Worm (Caenorhabditis elegans) whole organism, L2 larva: ENCODE results near the gene W05B10.6.
A peak's percentile ranks its signal among the peaks of the same experiment; 100 is the strongest.

Experiments
- C34F6.9 ChIP-seq: fragments of 150-350 bp; optimal IDR thresholded peaks from 2 replicates; lab custom pipeline; 2014; ENCODE audit warnings: missing biosample characterization, missing genetic modification characterization
- F13H6.1 ChIP-seq: sonication (generic microtip); optimal IDR thresholded peaks from 2 replicates; lab custom pipeline; 2016; ENCODE audit warnings: missing genetic modification characterization, missing compliant biosample characterization
- R02D3.7 ChIP-seq: fragments of 150-350 bp; optimal IDR thresholded peaks from 2 replicates; lab custom pipeline; 2014; ENCODE audit warnings: missing biosample characterization, missing genetic modification characterization
- Y55F3AM.14 ChIP-seq: fragments of 200-800 bp; sonication (Bioruptor generic); optimal IDR thresholded peaks from 2 replicates; lab custom pipeline; 2018; ENCODE audit warnings: mild to moderate bottlenecking, missing genetic modification characterization, missing compliant biosample characterization
- ZK546.5 ChIP-seq: sonication (generic microtip); optimal IDR thresholded peaks from 2 replicates; lab custom pipeline; 2017; ENCODE audit warnings: missing biosample characterization, missing genetic modification characterization
- alr-1 ChIP-seq: fragments of 150-350 bp; optimal IDR thresholded peaks from 2 replicates; lab custom pipeline; 2014; ENCODE audit warnings: missing biosample characterization, missing genetic modification characterization
- aly-2 ChIP-seq: fragments of 150-350 bp; optimal IDR thresholded peaks from 2 replicates; lab custom pipeline; 2014; ENCODE audit warnings: missing biosample characterization, missing genetic modification characterization
- ama-1 ChIP-seq: fragments of 150-350 bp; optimal IDR thresholded peaks from 2 replicates; lab custom pipeline; 2018; ENCODE audit warnings: inconsistent platforms
- blmp-1 ChIP-seq: sonication (generic microtip); optimal IDR thresholded peaks from 2 replicates; lab custom pipeline; 2017; ENCODE audit warnings: missing genetic modification characterization, mild to moderate bottlenecking, missing compliant biosample characterization, antibody characterized with exemption, moderate library complexity; ENCODE audit not compliant: insufficient read depth
- ceh-16 ChIP-seq: fragments of 150-350 bp; optimal IDR thresholded peaks from 2 replicates; lab custom pipeline; 2014; ENCODE audit warnings: missing biosample characterization, missing genetic modification characterization
- ceh-82 ChIP-seq: fragments of 150-350 bp; optimal IDR thresholded peaks from 2 replicates; lab custom pipeline; 2014; ENCODE audit warnings: missing biosample characterization, missing genetic modification characterization
- crh-2 ChIP-seq: sonication (generic microtip); optimal IDR thresholded peaks from 2 replicates; lab custom pipeline; 2017; ENCODE audit warnings: missing biosample characterization, missing genetic modification characterization
- dmd-4 ChIP-seq: sonication (generic microtip); optimal IDR thresholded peaks from 2 replicates; lab custom pipeline; 2017; ENCODE audit warnings: missing biosample characterization, missing genetic modification characterization
- egl-27 ChIP-seq: sonication (generic microtip); optimal IDR thresholded peaks from 3 replicates; lab custom pipeline; 2017; ENCODE audit warnings: missing biosample characterization, missing genetic modification reagents, missing genetic modification characterization
- elt-1 ChIP-seq: fragments of 150-350 bp; optimal IDR thresholded peaks from 2 replicates; lab custom pipeline; 2014; ENCODE audit warnings: missing biosample characterization, missing genetic modification characterization
- elt-3 ChIP-seq: sonication (generic microtip); optimal IDR thresholded peaks from 2 replicates; lab custom pipeline; 2017; ENCODE audit warnings: missing biosample characterization, missing genetic modification characterization
- fos-1 ChIP-seq: fragments of 150-350 bp; optimal IDR thresholded peaks from 2 replicates; lab custom pipeline; 2014; ENCODE audit warnings: missing biosample characterization, missing genetic modification characterization
- gmeb-1 ChIP-seq: fragments of 150-350 bp; optimal IDR thresholded peaks from 2 replicates; lab custom pipeline; 2014; ENCODE audit warnings: missing biosample characterization, missing genetic modification characterization
- lin-11 ChIP-seq: fragments of 150-350 bp; sonication (generic microtip); optimal IDR thresholded peaks from 2 replicates; lab custom pipeline; 2014; ENCODE audit warnings: missing biosample characterization, missing genetic modification characterization, inconsistent platforms, mixed read lengths
- lin-13 ChIP-seq: fragments of 150-350 bp; optimal IDR thresholded peaks from 2 replicates; lab custom pipeline; 2014; ENCODE audit warnings: missing biosample characterization, missing genetic modification reagents, missing genetic modification characterization
- lin-39 ChIP-seq: fragments of 150-350 bp; optimal IDR thresholded peaks from 2 replicates; lab custom pipeline; 2014; ENCODE audit warnings: missing biosample characterization, missing genetic modification reagents, missing genetic modification characterization
- lsy-2 ChIP-seq, 2 experiments: fragments of 150-350 bp in 1 of 2; sonication (generic microtip) in 1 of 2; optimal IDR thresholded peaks; 2 replicates each; lab custom pipeline; 2014 to 2017; ENCODE audit warnings: missing biosample characterization in 2 of 2, missing genetic modification characterization in 2 of 2
- mab-5 ChIP-seq: fragments of 150-350 bp; optimal IDR thresholded peaks from 2 replicates; lab custom pipeline; 2014; ENCODE audit warnings: missing biosample characterization, missing genetic modification characterization
- mbf-1 ChIP-seq: sonication (generic microtip); optimal IDR thresholded peaks from 2 replicates; lab custom pipeline; 2017; ENCODE audit warnings: missing biosample characterization, missing genetic modification characterization
- mdl-1 ChIP-seq, 2 experiments: fragments of 150-350 bp in 1 of 2; sonication (generic microtip) in 1 of 2; optimal IDR thresholded peaks; 2 replicates each; lab custom pipeline; 2017; ENCODE audit warnings: missing biosample characterization in 2 of 2, missing genetic modification characterization in 2 of 2
- nhr-10 ChIP-seq: sonication (generic microtip); optimal IDR thresholded peaks from 2 replicates; lab custom pipeline; 2017; ENCODE audit warnings: missing biosample characterization, missing genetic modification characterization
- nhr-11 ChIP-seq: fragments of 150-350 bp; optimal IDR thresholded peaks from 2 replicates; lab custom pipeline; 2014; ENCODE audit warnings: missing biosample characterization, missing genetic modification characterization
- nhr-12 ChIP-seq: fragments of 150-350 bp; optimal IDR thresholded peaks from 2 replicates; lab custom pipeline; 2014; ENCODE audit warnings: missing biosample characterization, missing genetic modification characterization
- nhr-129 ChIP-seq: fragments of 150-350 bp; optimal IDR thresholded peaks from 2 replicates; lab custom pipeline; 2014; ENCODE audit warnings: missing biosample characterization, missing genetic modification characterization
- nhr-21 ChIP-seq: fragments of 150-350 bp; optimal IDR thresholded peaks from 2 replicates; lab custom pipeline; 2014; ENCODE audit warnings: missing biosample characterization, missing genetic modification characterization
- nhr-23 ChIP-seq: fragments of 150-350 bp; optimal IDR thresholded peaks from 2 replicates; lab custom pipeline; 2014; ENCODE audit warnings: missing biosample characterization, missing genetic modification reagents, missing genetic modification characterization
- nhr-237 ChIP-seq: fragments of 150-350 bp; optimal IDR thresholded peaks from 2 replicates; lab custom pipeline; 2014; ENCODE audit warnings: missing biosample characterization, missing genetic modification characterization
- nhr-25 ChIP-seq: fragments of 150-350 bp; sonication (generic microtip); optimal IDR thresholded peaks from 3 replicates; lab custom pipeline; 2014; ENCODE audit warnings: missing biosample characterization, missing genetic modification characterization
- nhr-6 ChIP-seq: fragments of 150-350 bp; optimal IDR thresholded peaks from 2 replicates; lab custom pipeline; 2014; ENCODE audit warnings: missing biosample characterization, missing genetic modification characterization
- nhr-77 ChIP-seq: fragments of 150-350 bp; optimal IDR thresholded peaks from 2 replicates; lab custom pipeline; 2014; ENCODE audit warnings: missing biosample characterization, missing genetic modification characterization
- peb-1 ChIP-seq: fragments of 150-350 bp; optimal IDR thresholded peaks from 2 replicates; lab custom pipeline; 2014; ENCODE audit warnings: missing biosample characterization, missing genetic modification characterization
- sem-4 ChIP-seq: fragments of 150-350 bp; optimal IDR thresholded peaks from 2 replicates; lab custom pipeline; 2014; ENCODE audit warnings: missing biosample characterization, missing genetic modification reagents, missing genetic modification characterization
- skn-1 ChIP-seq: sonication (generic microtip); optimal IDR thresholded peaks from 2 replicates; lab custom pipeline; 2017; ENCODE audit warnings: missing biosample characterization, missing genetic modification characterization
- sma-3 ChIP-seq: sonication (generic microtip); optimal IDR thresholded peaks from 2 replicates; lab custom pipeline; 2016; ENCODE audit warnings: missing genetic modification reagents, missing genetic modification characterization, missing compliant biosample characterization
- sma-9 ChIP-seq, 2 experiments: fragments of 150-350 bp in 1 of 2; sonication (generic microtip) in 1 of 2; optimal IDR thresholded peaks; 2 replicates each; lab custom pipeline; 2014 to 2016; ENCODE audit warnings: missing genetic modification characterization in 2 of 2, mild to moderate bottlenecking in 1 of 2, missing biosample characterization in 1 of 2, missing compliant biosample characterization in 1 of 2, missing genetic modification reagents in 1 of 2, moderate library complexity in 1 of 2
- snpc-4 ChIP-seq: fragments of 150-350 bp; optimal IDR thresholded peaks from 2 replicates; lab custom pipeline; 2014; ENCODE audit warnings: missing biosample characterization, missing genetic modification characterization
- unc-39 ChIP-seq: fragments of 150-350 bp; optimal IDR thresholded peaks from 2 replicates; lab custom pipeline; 2014; ENCODE audit warnings: missing biosample characterization, missing genetic modification characterization
- unc-55 ChIP-seq: fragments of 150-350 bp; sonication (generic microtip); optimal IDR thresholded peaks from 3 replicates; lab custom pipeline; 2014; ENCODE audit warnings: missing biosample characterization, missing genetic modification reagents, missing genetic modification characterization
- unc-62 ChIP-seq: fragments of 150-350 bp; optimal IDR thresholded peaks from 2 replicates; lab custom pipeline; 2014; ENCODE audit warnings: missing biosample characterization, missing genetic modification reagents, missing genetic modification characterization
- zag-1 ChIP-seq: fragments of 150-350 bp; optimal IDR thresholded peaks from 2 replicates; lab custom pipeline; 2014; ENCODE audit warnings: missing biosample characterization, missing genetic modification characterization
- ztf-1 ChIP-seq: fragments of 200-800 bp; sonication (Bioruptor generic); conservative IDR thresholded peaks from 2 replicates; pipeline ENCODE4 v1.3.6; 2022; ENCODE audit warnings: missing genetic modification characterization, missing compliant biosample characterization
- ztf-4 ChIP-seq: fragments of 150-350 bp; optimal IDR thresholded peaks from 2 replicates; lab custom pipeline; 2014; ENCODE audit warnings: missing biosample characterization, missing genetic modification characterization

Gene W05B10.6

ce11 chrV:12637764-12638502 is 20.1 kb downstream of the W05B10.6 start:
- TF ChIP-seq egl-27 (peak; percentile 37), nhr-25 (tag; lab: Kevin White, UChicago) (no peak), crh-2 (tag; lab: Kevin White, UChicago) (peak; percentile 42), sem-4 (tag; lab: Kevin White, UChicago) (peak; percentile 1), Y55F3AM.14 (GFP tag; lab: Kevin White, UChicago) (no peak), nhr-6 (no peak), R02D3.7 (no peak), sma-3 (GFP tag; lab: Kevin White, UChicago) (no peak), fos-1 (tag; lab: Kevin White, UChicago) (peak; percentile 51), gmeb-1 (tag; lab: Kevin White, UChicago) (peak; percentile 34), ztf-4 (no peak), nhr-21 (no peak), snpc-4 (no peak), nhr-23 (tag; lab: Kevin White, UChicago) (no peak), ZK546.5 (no peak), sma-9 (GFP tag; optimal IDR thresholded peaks at IDR 0.05; lab: Kevin White, UChicago) (peak; percentile 67), sma-9 (tag; optimal IDR thresholded peaks at IDR 0.05; lab: Kevin White, UChicago) (no peak), aly-2 (tag; lab: Kevin White, UChicago) (no peak)
- TF ChIP-seq, all 48 proteins: peak for 6

ce11 chrV:12637238-12637690 is 20.8 kb downstream of the W05B10.6 start, which contains the start of gene F56H9.2:
F56H9.2 (plus strand) TSS chrV:12637663.
- TF ChIP-seq alr-1 (tag; lab: Kevin White, UChicago) = no peak
- TF ChIP-seq ZK546.5 = no peak
- TF ChIP-seq ztf-1 (GFP tag; lab: Robert Waterston, UW) = no peak
- TF ChIP-seq lin-11 = no peak
- peak; percentile 58 for TF ChIP-seq sem-4 (tag; lab: Kevin White, UChicago)
- peak; percentile 69 for TF ChIP-seq ama-1
- TF ChIP-seq ztf-4 = peak; percentile 56
- TF ChIP-seq R02D3.7 = no peak
- no peak for TF ChIP-seq nhr-23 (tag; lab: Kevin White, UChicago)
- TF ChIP-seq unc-39 (tag; lab: Kevin White, UChicago) = no peak
- no peak for TF ChIP-seq unc-62
- no peak for TF ChIP-seq nhr-10 (tag; lab: Kevin White, UChicago)
- no peak for TF ChIP-seq nhr-237 (tag; lab: Kevin White, UChicago)
- TF ChIP-seq peb-1 = no peak
- no peak for TF ChIP-seq mab-5 (tag; lab: Kevin White, UChicago)
- TF ChIP-seq crh-2 (tag; lab: Kevin White, UChicago) = peak; percentile 65
- peak; percentile 88 for TF ChIP-seq sma-3 (GFP tag; lab: Kevin White, UChicago)
- TF ChIP-seq dmd-4 = no peak
- peak; percentile 60 for TF ChIP-seq C34F6.9 (tag; lab: Kevin White, UChicago)
- no peak for TF ChIP-seq nhr-77 (tag; lab: Kevin White, UChicago)
- TF ChIP-seq aly-2 (tag; lab: Kevin White, UChicago) = no peak
- TF ChIP-seq lin-39 (tag; lab: Kevin White, UChicago) = no peak
- TF ChIP-seq mbf-1 (tag; lab: Kevin White, UChicago) = no peak
- no peak for TF ChIP-seq nhr-12 (tag; lab: Kevin White, UChicago)
- TF ChIP-seq nhr-25 (tag; lab: Kevin White, UChicago) = peak; percentile 92
- peak; percentile 93 for TF ChIP-seq F13H6.1 (tag; lab: Kevin White, UChicago)
- peak; percentile 68 for TF ChIP-seq gmeb-1 (tag; lab: Kevin White, UChicago)
- TF ChIP-seq elt-3 (tag; lab: Kevin White, UChicago) = no peak
- peak; percentile 47 for TF ChIP-seq lin-13
- no peak for TF ChIP-seq nhr-6
- TF ChIP-seq ceh-16 (tag; lab: Kevin White, UChicago) = peak; percentile 57
- TF ChIP-seq snpc-4 = no peak
- peak; percentile 39 for TF ChIP-seq unc-55
- no peak for TF ChIP-seq elt-1
- no peak for TF ChIP-seq skn-1
- peak; percentile 79 for TF ChIP-seq blmp-1 (tag; lab: Kevin White, UChicago)
- peak; percentile 66 to 80 for TF ChIP-seq mdl-1 (tag; optimal IDR thresholded peaks at IDR 0.05; lab: Kevin White, UChicago)
- TF ChIP-seq nhr-21 = peak; percentile 85
- TF ChIP-seq sma-9 (GFP tag; optimal IDR thresholded peaks at IDR 0.05; lab: Kevin White, UChicago) = peak; percentile 99
- no peak for TF ChIP-seq sma-9 (tag; optimal IDR thresholded peaks at IDR 0.05; lab: Kevin White, UChicago)
- TF ChIP-seq egl-27 = peak; percentile 90
- peak; percentile 62 for TF ChIP-seq fos-1 (tag; lab: Kevin White, UChicago)
- TF ChIP-seq nhr-129 (tag; lab: Kevin White, UChicago) = peak; percentile 90
- TF ChIP-seq zag-1 (tag; lab: Kevin White, UChicago) = no peak
- TF ChIP-seq nhr-11 (tag; lab: Kevin White, UChicago) = no peak
- peak in 1 of 2 experiments; percentile 60 for TF ChIP-seq lsy-2 (tag; optimal IDR thresholded peaks at IDR 0.05; lab: Kevin White, UChicago)
- TF ChIP-seq ceh-82 (tag; lab: Kevin White, UChicago) = no peak
- peak; percentile 75 for TF ChIP-seq Y55F3AM.14 (GFP tag; lab: Kevin White, UChicago)
